Worm (Caenorhabditis elegans) whole organism, L2 larva: ENCODE results near the gene C18D11.3.

Experiments
- Y55F3AM.14 ChIP-seq: fragments of 200-800 bp; sonication (Bioruptor generic); optimal IDR thresholded peaks from 2 replicates; lab custom pipeline; 2018; ENCODE audit warnings: mild to moderate bottlenecking, missing genetic modification characterization, missing compliant biosample characterization
- alr-1 ChIP-seq: fragments of 150-350 bp; optimal IDR thresholded peaks from 2 replicates; lab custom pipeline; 2014; ENCODE audit warnings: missing biosample characterization, missing genetic modification characterization
- ama-1 ChIP-seq: fragments of 150-350 bp; optimal IDR thresholded peaks from 2 replicates; lab custom pipeline; 2018; ENCODE audit warnings: inconsistent platforms
- blmp-1 ChIP-seq: sonication (generic microtip); optimal IDR thresholded peaks from 2 replicates; lab custom pipeline; 2017; ENCODE audit warnings: missing genetic modification characterization, mild to moderate bottlenecking, missing compliant biosample characterization, antibody characterized with exemption, moderate library complexity; ENCODE audit not compliant: insufficient read depth
- ceh-16 ChIP-seq: fragments of 150-350 bp; optimal IDR thresholded peaks from 2 replicates; lab custom pipeline; 2014; ENCODE audit warnings: missing biosample characterization, missing genetic modification characterization
- crh-2 ChIP-seq: sonication (generic microtip); optimal IDR thresholded peaks from 2 replicates; lab custom pipeline; 2017; ENCODE audit warnings: missing biosample characterization, missing genetic modification characterization
- dmd-4 ChIP-seq: sonication (generic microtip); optimal IDR thresholded peaks from 2 replicates; lab custom pipeline; 2017; ENCODE audit warnings: missing biosample characterization, missing genetic modification characterization
- egl-27 ChIP-seq: sonication (generic microtip); optimal IDR thresholded peaks from 3 replicates; lab custom pipeline; 2017; ENCODE audit warnings: missing biosample characterization, missing genetic modification reagents, missing genetic modification characterization
- elt-1 ChIP-seq: fragments of 150-350 bp; optimal IDR thresholded peaks from 2 replicates; lab custom pipeline; 2014; ENCODE audit warnings: missing biosample characterization, missing genetic modification characterization
- elt-3 ChIP-seq: sonication (generic microtip); optimal IDR thresholded peaks from 2 replicates; lab custom pipeline; 2017; ENCODE audit warnings: missing biosample characterization, missing genetic modification characterization
- fos-1 ChIP-seq: fragments of 150-350 bp; optimal IDR thresholded peaks from 2 replicates; lab custom pipeline; 2014; ENCODE audit warnings: missing biosample characterization, missing genetic modification characterization
- gmeb-1 ChIP-seq: fragments of 150-350 bp; optimal IDR thresholded peaks from 2 replicates; lab custom pipeline; 2014; ENCODE audit warnings: missing biosample characterization, missing genetic modification characterization
- lin-11 ChIP-seq: fragments of 150-350 bp; sonication (generic microtip); optimal IDR thresholded peaks from 2 replicates; lab custom pipeline; 2014; ENCODE audit warnings: missing biosample characterization, missing genetic modification characterization, inconsistent platforms, mixed read lengths
- lin-13 ChIP-seq: fragments of 150-350 bp; optimal IDR thresholded peaks from 2 replicates; lab custom pipeline; 2014; ENCODE audit warnings: missing biosample characterization, missing genetic modification reagents, missing genetic modification characterization
- lsy-2 ChIP-seq, 2 experiments: fragments of 150-350 bp in 1 of 2; sonication (generic microtip) in 1 of 2; optimal IDR thresholded peaks; 2 replicates each; lab custom pipeline; 2014 to 2017; ENCODE audit warnings: missing biosample characterization in 2 of 2, missing genetic modification characterization in 2 of 2
- mab-5 ChIP-seq: fragments of 150-350 bp; optimal IDR thresholded peaks from 2 replicates; lab custom pipeline; 2014; ENCODE audit warnings: missing biosample characterization, missing genetic modification characterization
- mbf-1 ChIP-seq: sonication (generic microtip); optimal IDR thresholded peaks from 2 replicates; lab custom pipeline; 2017; ENCODE audit warnings: missing biosample characterization, missing genetic modification characterization
- mdl-1 ChIP-seq, 2 experiments: fragments of 150-350 bp in 1 of 2; sonication (generic microtip) in 1 of 2; optimal IDR thresholded peaks; 2 replicates each; lab custom pipeline; 2017; ENCODE audit warnings: missing biosample characterization in 2 of 2, missing genetic modification characterization in 2 of 2
- nhr-10 ChIP-seq: sonication (generic microtip); optimal IDR thresholded peaks from 2 replicates; lab custom pipeline; 2017; ENCODE audit warnings: missing biosample characterization, missing genetic modification characterization
- nhr-11 ChIP-seq: fragments of 150-350 bp; optimal IDR thresholded peaks from 2 replicates; lab custom pipeline; 2014; ENCODE audit warnings: missing biosample characterization, missing genetic modification characterization
- nhr-129 ChIP-seq: fragments of 150-350 bp; optimal IDR thresholded peaks from 2 replicates; lab custom pipeline; 2014; ENCODE audit warnings: missing biosample characterization, missing genetic modification characterization
- nhr-21 ChIP-seq: fragments of 150-350 bp; optimal IDR thresholded peaks from 2 replicates; lab custom pipeline; 2014; ENCODE audit warnings: missing biosample characterization, missing genetic modification characterization
- nhr-237 ChIP-seq: fragments of 150-350 bp; optimal IDR thresholded peaks from 2 replicates; lab custom pipeline; 2014; ENCODE audit warnings: missing biosample characterization, missing genetic modification characterization
- nhr-25 ChIP-seq: fragments of 150-350 bp; sonication (generic microtip); optimal IDR thresholded peaks from 3 replicates; lab custom pipeline; 2014; ENCODE audit warnings: missing biosample characterization, missing genetic modification characterization
- nhr-6 ChIP-seq: fragments of 150-350 bp; optimal IDR thresholded peaks from 2 replicates; lab custom pipeline; 2014; ENCODE audit warnings: missing biosample characterization, missing genetic modification characterization
- peb-1 ChIP-seq: fragments of 150-350 bp; optimal IDR thresholded peaks from 2 replicates; lab custom pipeline; 2014; ENCODE audit warnings: missing biosample characterization, missing genetic modification characterization
- sem-4 ChIP-seq: fragments of 150-350 bp; optimal IDR thresholded peaks from 2 replicates; lab custom pipeline; 2014; ENCODE audit warnings: missing biosample characterization, missing genetic modification reagents, missing genetic modification characterization
- sma-3 ChIP-seq: sonication (generic microtip); optimal IDR thresholded peaks from 2 replicates; lab custom pipeline; 2016; ENCODE audit warnings: missing genetic modification reagents, missing genetic modification characterization, missing compliant biosample characterization
- sma-9 ChIP-seq, 2 experiments: fragments of 150-350 bp in 1 of 2; sonication (generic microtip) in 1 of 2; optimal IDR thresholded peaks; 2 replicates each; lab custom pipeline; 2014 to 2016; ENCODE audit warnings: missing genetic modification characterization in 2 of 2, mild to moderate bottlenecking in 1 of 2, missing biosample characterization in 1 of 2, missing compliant biosample characterization in 1 of 2, missing genetic modification reagents in 1 of 2, moderate library complexity in 1 of 2
- snpc-4 ChIP-seq: fragments of 150-350 bp; optimal IDR thresholded peaks from 2 replicates; lab custom pipeline; 2014; ENCODE audit warnings: missing biosample characterization, missing genetic modification characterization
- unc-55 ChIP-seq: fragments of 150-350 bp; sonication (generic microtip); optimal IDR thresholded peaks from 3 replicates; lab custom pipeline; 2014; ENCODE audit warnings: missing biosample characterization, missing genetic modification reagents, missing genetic modification characterization
- unc-62 ChIP-seq: fragments of 150-350 bp; optimal IDR thresholded peaks from 2 replicates; lab custom pipeline; 2014; ENCODE audit warnings: missing biosample characterization, missing genetic modification reagents, missing genetic modification characterization
- zag-1 ChIP-seq: fragments of 150-350 bp; optimal IDR thresholded peaks from 2 replicates; lab custom pipeline; 2014; ENCODE audit warnings: missing biosample characterization, missing genetic modification characterization
- ztf-1 ChIP-seq: fragments of 200-800 bp; sonication (Bioruptor generic); conservative IDR thresholded peaks from 2 replicates; pipeline ENCODE4 v1.3.6; 2022; ENCODE audit warnings: missing genetic modification characterization, missing compliant biosample characterization
- ztf-11 ChIP-seq: sonication (generic microtip); optimal IDR thresholded peaks from 2 replicates; lab custom pipeline; 2017; ENCODE audit warnings: missing biosample characterization, missing genetic modification characterization

C18D11.3 gene

DNA sequence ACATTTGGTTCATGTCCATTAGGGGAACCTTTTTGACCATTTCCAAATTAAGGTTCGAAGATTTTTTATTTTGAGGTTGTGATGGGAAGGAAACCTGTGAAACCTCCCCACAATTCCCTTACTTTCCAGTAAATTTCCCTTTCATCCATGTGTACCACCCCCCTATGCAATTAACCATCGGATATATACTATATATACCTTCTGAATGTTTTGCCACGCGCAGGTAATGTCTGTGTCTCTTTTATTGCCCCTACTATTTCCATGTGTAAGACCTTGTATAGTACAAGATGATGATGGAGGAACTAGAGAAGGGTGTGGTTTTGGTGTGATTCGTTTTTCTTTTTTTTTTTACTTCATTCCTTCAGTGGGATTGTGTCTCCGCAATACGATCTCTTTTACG is 8.6 kb upstream of the C18D11.3 start:
- TF ChIP-seq nhr-6 (peak; percentile 22), sma-3 (peak; percentile 37), nhr-25 (tag; lab: Kevin White, UChicago) (peak; percentile 39), blmp-1 (tag; lab: Kevin White, UChicago) (peak; percentile 61), unc-55 (GFP tag; lab: Kevin White, UChicago) (no peak), nhr-237 (tag; lab: Kevin White, UChicago) (no peak), sem-4 (tag; lab: Kevin White, UChicago) (peak; percentile 64), sma-9 (GFP tag; optimal IDR thresholded peaks at IDR 0.05; lab: Kevin White, UChicago) (peak; percentile 45), sma-9 (tag; optimal IDR thresholded peaks at IDR 0.05; lab: Kevin White, UChicago) (no peak)

- TF ChIP-seq mbf-1 (no peak), nhr-25 (tag; lab: Kevin White, UChicago) (peak; percentile 26)
Measured at ce11 chrIII:11816523-11817003, 6.7 kb upstream of the C18D11.3 start, which contains the start of gene C18D11.1. TSS of gene C18D11.1 (plus strand) at chrIII:11816573.

- TF ChIP-seq unc-55 (GFP tag; lab: Kevin White, UChicago) (no peak), mab-5 (tag; lab: Kevin White, UChicago) (no peak), peb-1 (tag; lab: Kevin White, UChicago) (no peak), snpc-4 (tag; lab: Kevin White, UChicago) (peak; percentile 81), nhr-6 (no peak), unc-62 (no peak)
Measured at ce11 chrIII:11817865-11818264, 5.4 kb upstream of the C18D11.3 start.

DNA sequence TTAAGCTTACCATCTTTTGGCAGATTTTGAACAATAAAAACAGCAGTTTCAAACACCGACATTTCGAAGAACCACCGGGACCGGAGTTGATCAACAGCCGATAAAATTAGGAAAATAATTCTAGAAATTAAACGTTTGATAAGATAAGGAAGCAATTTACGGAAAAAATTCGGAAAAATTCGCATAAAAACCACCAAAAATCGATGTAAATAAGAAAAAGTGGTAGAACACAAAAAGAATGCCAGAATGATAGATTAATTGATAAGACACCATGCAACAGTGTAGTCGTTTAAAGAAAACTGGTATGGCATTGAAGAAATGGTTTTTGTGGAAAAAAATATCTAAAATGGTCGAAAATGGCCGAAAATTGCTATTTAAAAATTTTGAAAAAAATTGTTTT is 841 bp upstream of the C18D11.3 start, which contains the start of gene maa-1:
maa-1 (minus strand) TSS at position 120 of the 400 bp plus-strand sequence.
- TF ChIP-seq elt-3 (tag; lab: Kevin White, UChicago) (no peak), nhr-11 (tag; lab: Kevin White, UChicago) (no peak), ztf-11 (tag; lab: Kevin White, UChicago) (no peak), elt-1 (no peak), Y55F3AM.14 (GFP tag; lab: Kevin White, UChicago) (no peak), mbf-1 (no peak), ceh-16 (tag; lab: Kevin White, UChicago) (no peak), zag-1 (tag; lab: Kevin White, UChicago) (no peak), nhr-129 (tag; lab: Kevin White, UChicago) (no peak), nhr-21 (tag; lab: Kevin White, UChicago) (no peak), gmeb-1 (tag; lab: Kevin White, UChicago) (peak; percentile 9), blmp-1 (tag; lab: Kevin White, UChicago) (no peak), ztf-1 (GFP tag; lab: Robert Waterston, UW) (no peak), nhr-237 (tag; lab: Kevin White, UChicago) (no peak), fos-1 (peak; percentile 42), lsy-2 (tag; optimal IDR thresholded peaks at IDR 0.05; lab: Kevin White, UChicago) (no peak), mab-5 (tag; lab: Kevin White, UChicago) (no peak), dmd-4 (tag; lab: Kevin White, UChicago) (no peak), crh-2 (tag; lab: Kevin White, UChicago) (peak; percentile 1), sma-3 (no peak), ama-1 (lab: Kevin White, UChicago) (no peak), sem-4 (tag; lab: Kevin White, UChicago) (no peak)

DNA sequence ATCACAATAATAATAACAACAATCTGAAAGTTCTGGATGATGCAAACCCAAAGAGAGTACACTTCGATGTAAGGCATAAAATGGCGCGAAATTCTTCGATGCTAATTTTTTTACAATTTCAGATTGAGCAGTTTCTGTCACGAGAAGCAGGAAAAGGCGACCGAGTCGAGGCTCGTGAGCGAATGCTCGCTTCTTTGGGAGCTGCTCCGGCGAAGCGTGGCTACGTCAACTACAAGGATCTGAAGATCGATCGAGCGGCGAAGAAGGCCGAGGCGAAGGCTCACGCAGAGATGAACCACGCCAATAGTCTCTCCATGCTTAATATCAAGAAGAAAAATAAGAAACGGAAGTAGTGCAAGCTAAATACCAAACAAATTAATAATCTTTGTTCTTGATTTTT is 840 bp downstream of the C18D11.3 start:
- no peak for TF ChIP-seq egl-27 (tag; lab: Kevin White, UChicago)
- no peak for TF ChIP-seq nhr-21 (tag; lab: Kevin White, UChicago)

DNA sequence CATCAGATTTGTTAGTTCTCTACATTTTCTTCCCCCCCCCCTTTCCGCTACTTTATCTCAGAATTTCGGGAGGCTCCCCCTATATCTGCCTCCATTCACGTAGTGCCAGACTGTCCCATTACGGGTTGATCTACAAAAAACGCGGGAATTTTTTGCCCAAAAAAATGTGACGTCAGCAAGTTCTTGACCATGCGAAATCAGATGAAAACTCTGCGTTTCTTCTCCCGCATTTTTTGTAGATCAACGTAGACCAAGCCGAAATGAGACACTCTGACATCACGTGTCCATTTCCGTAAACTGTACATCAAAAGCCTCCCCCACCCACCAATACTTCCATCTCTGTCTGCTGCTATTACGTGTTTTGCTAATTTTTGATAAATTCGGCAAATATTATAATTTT is 1.3 kb downstream of the C18D11.3 start:
- TF ChIP-seq lin-11 (tag; lab: Kevin White, UChicago), result no peak
- TF ChIP-seq zag-1 (tag; lab: Kevin White, UChicago), result no peak
- no peak for TF ChIP-seq nhr-237 (tag; lab: Kevin White, UChicago)
- TF ChIP-seq snpc-4 (tag; lab: Kevin White, UChicago), result no peak
- no peak for TF ChIP-seq crh-2 (tag; lab: Kevin White, UChicago)
- no peak for TF ChIP-seq mbf-1
- no peak for TF ChIP-seq elt-3 (tag; lab: Kevin White, UChicago)
- TF ChIP-seq lin-13 (GFP tag; lab: Kevin White, UChicago), result no peak
- TF ChIP-seq nhr-11 (tag; lab: Kevin White, UChicago), result no peak
- TF ChIP-seq alr-1 (tag; lab: Kevin White, UChicago), result no peak
- no peak for TF ChIP-seq mdl-1 (tag; optimal IDR thresholded peaks at IDR 0.05; lab: Kevin White, UChicago)
- no peak for TF ChIP-seq nhr-21 (tag; lab: Kevin White, UChicago)
- no peak for TF ChIP-seq blmp-1 (tag; lab: Kevin White, UChicago)
- no peak for TF ChIP-seq fos-1
- TF ChIP-seq nhr-10, result no peak
